Worm (Caenorhabditis elegans) whole organism, dauer: ENCODE results near the gene F07F6.1.

Source experiments
- unc-62 ChIP-seq: sonication (generic microtip); optimal IDR thresholded peaks from 2 replicates; lab custom pipeline; 2017; ENCODE audit warnings: missing biosample characterization, missing genetic modification reagents, missing genetic modification characterization

Gene F07F6.1

ce11 chrII:5458683-5459410 is 21.2 kb downstream of the F07F6.1 start:
- no peak for TF ChIP-seq unc-62

ce11 chrII:5459534-5459933 is 21.8 kb downstream of the F07F6.1 start:
- TF ChIP-seq unc-62: no peak

DNA sequence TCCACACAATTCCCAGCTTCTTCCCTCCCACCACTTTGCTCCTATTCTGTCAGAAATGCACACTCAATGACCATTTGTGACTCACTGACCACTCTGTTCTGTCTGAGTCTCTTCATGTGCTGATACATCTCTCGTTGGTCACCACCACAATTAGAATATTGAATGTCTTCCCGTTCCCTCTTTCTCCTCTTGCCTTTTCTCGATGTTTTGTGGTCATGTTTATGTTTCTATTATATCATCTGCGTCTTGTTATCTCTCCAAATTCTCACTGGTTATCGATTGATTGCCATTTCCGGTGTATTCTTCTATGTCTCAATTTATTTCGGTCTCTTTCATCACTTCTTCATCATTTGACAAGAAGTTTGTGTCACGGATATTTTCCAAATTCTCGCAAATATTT is 23.2 kb downstream of the F07F6.1 start:
- no peak for TF ChIP-seq unc-62

DNA sequence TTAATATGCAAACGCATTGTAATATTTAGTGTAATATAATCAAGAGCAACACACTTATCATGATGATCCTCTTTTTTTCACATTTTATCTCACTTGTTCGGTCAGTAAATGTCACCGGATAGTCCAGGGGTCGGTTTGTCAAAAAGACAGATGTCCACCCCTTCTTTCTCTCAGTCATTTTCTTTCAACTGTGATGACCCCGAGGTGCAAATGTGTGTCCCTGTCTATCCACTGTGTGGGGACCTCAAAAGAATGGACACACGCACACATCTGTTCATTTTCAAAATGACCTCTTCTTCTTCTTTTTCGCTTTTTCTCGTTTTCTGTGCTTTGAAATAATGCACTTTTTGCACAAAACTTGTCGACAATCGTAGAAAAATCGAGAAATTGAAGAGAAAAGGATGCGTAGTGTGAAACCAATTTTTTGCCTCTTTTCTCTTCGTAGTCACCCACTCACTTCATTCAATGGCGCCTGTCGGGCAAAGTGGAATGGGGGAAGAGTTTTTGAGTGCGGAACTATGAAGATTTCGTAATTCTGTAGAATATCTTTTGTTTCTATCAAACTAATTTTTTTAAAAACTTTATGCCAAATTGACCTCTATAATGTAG is 26.1 kb downstream of the F07F6.1 start:
- TF ChIP-seq unc-62: no peak

- no peak for TF ChIP-seq unc-62
Measured at ce11 chrII:5465729-5466408, 28.2 kb downstream of the F07F6.1 start, which contains the start of gene clr-1. clr-1 (plus strand) TSS chrII:5466358.

- TF ChIP-seq unc-62: no peak
Measured at ce11 chrII:5473946-5474423, 36.3 kb downstream of the F07F6.1 start, which contains the start of gene mrps-16. mrps-16 (plus strand) TSS chrII:5474373.

DNA sequence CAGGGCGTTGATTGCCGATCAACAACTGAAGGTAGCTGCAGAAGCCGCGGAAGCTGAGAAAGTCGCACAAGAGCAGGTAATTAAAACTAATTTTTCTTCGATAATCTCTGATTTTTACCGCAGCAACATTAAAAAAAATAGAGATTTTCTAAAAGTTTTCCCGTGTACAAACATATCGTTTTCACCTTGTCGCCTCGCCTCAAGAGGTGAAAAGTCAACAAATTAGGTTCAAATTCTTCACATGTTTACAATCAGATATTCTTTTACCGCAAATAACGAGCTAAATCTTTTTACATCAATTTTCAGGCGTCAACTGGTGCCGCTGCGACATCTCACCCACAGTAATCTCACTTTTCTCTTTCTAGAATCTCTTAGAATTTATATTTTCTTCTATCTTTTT is 37.3 kb downstream of the F07F6.1 start, which contains the start of gene ilcr-2:
TSS of gene ilcr-2 (plus strand) at position 301 of the 400 bp plus-strand sequence.
- TF ChIP-seq unc-62: no peak

DNA sequence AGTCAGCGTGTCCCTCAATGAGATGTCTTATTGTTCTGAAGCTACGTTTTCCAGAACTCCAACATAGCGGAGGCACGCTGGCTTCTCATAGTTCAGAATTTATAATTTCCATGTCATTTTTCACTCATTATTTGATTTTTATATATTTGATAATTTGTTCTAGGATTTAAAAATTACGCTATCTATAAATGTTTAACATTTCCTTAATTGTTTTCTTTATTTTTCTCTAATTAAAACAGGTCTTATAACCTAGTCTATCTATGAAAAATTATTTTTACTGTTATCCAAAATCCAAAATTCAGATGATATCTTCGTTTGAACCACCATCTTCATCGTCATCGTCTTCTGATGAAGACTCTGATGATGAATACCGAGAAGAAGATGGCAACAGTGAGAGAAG is 40.6 kb downstream of the F07F6.1 start, which contains the start of gene F56D1.1:
TSS of gene F56D1.1 (plus strand) at position 301 of the 400 bp plus-strand sequence.
- TF ChIP-seq unc-62: no peak

DNA sequence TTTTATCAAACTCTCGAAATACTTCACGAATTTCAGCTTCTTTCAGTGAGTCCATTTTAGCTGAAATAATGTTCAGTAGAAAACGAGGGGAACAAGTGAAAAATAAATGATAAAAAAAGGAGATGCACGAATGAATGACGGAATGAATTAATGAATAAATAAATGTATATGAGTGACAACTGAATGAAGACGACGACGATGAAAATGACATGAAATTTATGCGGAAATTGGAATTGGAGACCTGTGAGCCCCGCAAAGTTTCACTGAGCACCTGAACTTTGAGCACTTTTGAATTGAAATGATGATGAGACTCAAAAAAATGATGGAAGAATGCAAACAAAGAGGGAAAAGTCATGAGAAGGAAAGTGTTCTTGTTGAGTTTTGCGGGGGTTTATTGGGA is 44.3 kb downstream of the F07F6.1 start, which contains the start of gene cal-8:
TSS of gene cal-8 (minus strand) at position 60 of the 400 bp plus-strand sequence.
- TF ChIP-seq unc-62: no peak

DNA sequence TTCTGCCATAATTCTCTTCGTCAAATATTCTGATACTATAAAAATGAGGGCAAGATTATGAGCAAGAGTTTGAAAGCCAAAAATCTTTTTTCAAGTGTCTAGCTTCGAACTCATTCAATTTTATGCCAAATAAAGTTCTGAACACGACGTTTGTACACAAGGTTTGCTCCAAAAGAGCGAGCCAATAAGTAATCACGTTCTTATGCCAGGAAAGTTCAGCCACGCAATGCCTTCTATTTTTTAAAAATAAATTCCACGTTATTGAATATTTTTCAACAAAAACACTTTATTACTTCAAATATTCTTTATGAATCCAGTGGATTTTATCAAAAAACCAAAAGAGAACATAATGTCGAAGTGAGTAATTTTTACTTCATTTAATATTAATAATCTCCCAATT is 50.2 kb downstream of the F07F6.1 start, which contains the start of gene nep-5:
TSS of gene nep-5 (plus strand) at position 301 of the 400 bp plus-strand sequence.
- TF ChIP-seq unc-62: no peak
